Fruit fly (Drosophila melanogaster) S2 (cell line): ENCODE measurements around the gene pigeon.

Experiments
- CG8478 ChIP-seq: fragments of >200 bp; optimal IDR thresholded peaks from 2 replicates; lab custom pipeline; 2018
- CTCF ChIP-seq, 2 experiments: fragments of >200 bp; optimal IDR thresholded peaks; 2 replicates each; lab custom pipeline; 2018

Gene pigeon

dm6 chr2L:19219473-19219872 is 33.6 kb downstream of the pigeon start:
- TF ChIP-seq CG8478 = no peak
- TF ChIP-seq CTCF (optimal IDR thresholded peaks at IDR 0.05; lab: Kevin White, UChicago) = no peak

- TF ChIP-seq CG8478 = no peak
- no peak for TF ChIP-seq CTCF (optimal IDR thresholded peaks at IDR 0.05; lab: Kevin White, UChicago)
These were observed 34.3 kb downstream of the pigeon start for dm6 chr2L:19220036-19220612.

dm6 chr2L:19222311-19222710 is 36.5 kb downstream of the pigeon start:
- TF ChIP-seq CG8478 (no peak), CTCF (optimal IDR thresholded peaks at IDR 0.05; lab: Kevin White, UChicago) (no peak)

- TF ChIP-seq CG8478 (no peak), CTCF (optimal IDR thresholded peaks at IDR 0.05; lab: Kevin White, UChicago) (no peak)
These were observed 40.4 kb downstream of the pigeon start for dm6 chr2L:19225984-19226914.

- TF ChIP-seq CTCF (optimal IDR thresholded peaks at IDR 0.05; lab: Kevin White, UChicago) (no peak), CG8478 (no peak)
These were observed 41.8 kb downstream of the pigeon start for dm6 chr2L:19227656-19228055.

dm6 chr2L:19229059-19229458 is 43.2 kb downstream of the pigeon start:
- TF ChIP-seq CG8478 (no peak), CTCF (optimal IDR thresholded peaks at IDR 0.05; lab: Kevin White, UChicago) (no peak)

- no peak for TF ChIP-seq CTCF (optimal IDR thresholded peaks at IDR 0.05; lab: Kevin White, UChicago)
- no peak for TF ChIP-seq CG8478
These were observed 44.7 kb downstream of the pigeon start for dm6 chr2L:19230518-19230917.

- TF ChIP-seq CTCF (optimal IDR thresholded peaks at IDR 0.05; lab: Kevin White, UChicago) (no peak), CG8478 (no peak)
These were observed 47.5 kb downstream of the pigeon start for dm6 chr2L:19233300-19233699.

- TF ChIP-seq CG8478 (no peak), CTCF (optimal IDR thresholded peaks at IDR 0.05; lab: Kevin White, UChicago) (no peak)
These were observed 49.3 kb downstream of the pigeon start for dm6 chr2L:19235120-19235519.

- TF ChIP-seq CG8478 = no peak
- TF ChIP-seq CTCF (optimal IDR thresholded peaks at IDR 0.05; lab: Kevin White, UChicago) = no peak
These were observed 49.9 kb downstream of the pigeon start for dm6 chr2L:19235648-19236297.

- no peak for TF ChIP-seq CG8478
These were observed 52.8 kb downstream of the pigeon start for dm6 chr2L:19238669-19239068.
